Fruit fly (Drosophila melanogaster): ENCODE data around the gene CG32453.

DNA sequence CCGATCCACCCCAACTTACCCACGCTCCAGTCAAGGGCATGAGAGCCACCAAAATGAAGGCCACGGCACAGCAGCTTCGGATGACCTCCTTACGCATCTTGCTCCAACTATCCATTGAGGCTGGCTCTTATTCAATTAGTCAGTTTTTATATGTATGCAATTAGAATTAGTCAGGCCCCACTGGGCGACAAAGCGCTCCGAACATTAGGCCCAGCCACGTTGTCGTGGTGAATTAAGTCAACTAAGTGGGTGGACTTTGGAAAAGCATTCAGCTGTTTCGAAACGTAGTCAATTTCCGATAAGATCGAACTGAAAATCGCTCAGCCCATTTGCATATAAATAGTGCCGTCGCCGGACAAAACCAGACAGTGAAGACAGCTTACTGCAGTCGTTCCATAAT is 10.0 kb upstream of the CG32453 start, which contains the start of the genes CG14455 and CG14456:
- no peak for TF ChIP-seq EcR (GFP tag; optimal IDR thresholded peaks at IDR 0.05)
- no peak for TF ChIP-seq CG14655 (GFP tag; optimal IDR thresholded peaks at IDR 0.05)
- TF ChIP-seq CG34367 (tag; optimal IDR thresholded peaks at IDR 0.05): no peak
- no peak for TF ChIP-seq D1 (tag; optimal IDR thresholded peaks at IDR 0.05)
